Fruit fly (Drosophila melanogaster) whole organism, embryonic: ENCODE measurements around the gene CG17666.

ENCODE experiments used
- Atf6 ChIP-seq: fragments of 200-800 bp; sonication (Bioruptor generic); IDR thresholded peaks from 2 replicates; pipeline ENCODE4 v1.3.6; 2022; ENCODE audit warnings: missing biosample characterization, missing genetic modification characterization
- Bgb ChIP-seq: fragments of 200-800 bp; sonication (Bioruptor generic); IDR thresholded peaks from 2 replicates; pipeline ENCODE4 v1.3.6; 2022; ENCODE audit warnings: missing biosample characterization, missing genetic modification characterization; ENCODE audit not compliant: partially characterized antibody
- CG10267 ChIP-seq: fragments of 200-800 bp; sonication (Bioruptor generic); optimal IDR thresholded peaks from 2 replicates; lab custom pipeline; 2018; ENCODE audit warnings: missing biosample characterization, mild to moderate bottlenecking, missing genetic modification characterization, moderate library complexity
- CG10543 ChIP-seq: fragments of 200-800 bp; sonication (Bioruptor generic); optimal IDR thresholded peaks from 3 replicates; lab custom pipeline; 2017; ENCODE audit warnings: missing biosample characterization, mild to moderate bottlenecking, missing genetic modification characterization, moderate library complexity
- CG11247 ChIP-seq: fragments of 200-800 bp; sonication (Bioruptor generic); IDR thresholded peaks from 2 replicates; pipeline ENCODE4 v1.3.6; 2022; ENCODE audit warnings: missing biosample characterization, missing genetic modification characterization
- CG11695 ChIP-seq: fragments of 200-800 bp; sonication (Bioruptor generic); IDR thresholded peaks from 3 replicates; pipeline ENCODE4 v1.3.6; 2022; ENCODE audit warnings: missing biosample characterization, missing genetic modification characterization
- CG12391 ChIP-seq: fragments of 200-800 bp; sonication (Bioruptor generic); optimal IDR thresholded peaks from 3 replicates; lab custom pipeline; 2018; ENCODE audit warnings: missing biosample characterization, mild to moderate bottlenecking, missing genetic modification characterization, moderate library complexity
- CG12659 ChIP-seq: fragments of 200-800 bp; sonication (Bioruptor generic); optimal IDR thresholded peaks from 3 replicates; lab custom pipeline; 2017; ENCODE audit warnings: mild to moderate bottlenecking, missing biosample characterization, missing genetic modification reagents, missing genetic modification characterization
- CG13624 ChIP-seq: fragments of 200-800 bp; sonication (Bioruptor generic); optimal IDR thresholded peaks from 2 replicates; lab custom pipeline; 2016; ENCODE audit warnings: missing biosample characterization, missing genetic modification characterization
- CG15696 ChIP-seq: fragments of 200-800 bp; sonication (Bioruptor generic); optimal IDR thresholded peaks from 2 replicates; lab custom pipeline; 2019; ENCODE audit warnings: missing biosample characterization, mild to moderate bottlenecking, missing genetic modification characterization, moderate library complexity
- CG17361 ChIP-seq: fragments of 200-800 bp; sonication (Bioruptor generic); IDR thresholded peaks from 3 replicates; pipeline ENCODE4 v1.3.6; 2022; ENCODE audit warnings: missing biosample characterization, missing genetic modification characterization
- CG18262 ChIP-seq: fragments of 200-800 bp; optimal IDR thresholded peaks from 3 replicates; lab custom pipeline; 2019; ENCODE audit warnings: missing biosample characterization, mild to moderate bottlenecking, missing genetic modification characterization, moderate library complexity
- CG1832 ChIP-seq: fragments of 200-800 bp; sonication (Bioruptor generic); optimal IDR thresholded peaks from 2 replicates; lab custom pipeline; 2017; ENCODE audit warnings: missing biosample characterization, mild to moderate bottlenecking, missing genetic modification characterization, inconsistent platforms
- CG18619 ChIP-seq: fragments of 200-800 bp; sonication (Bioruptor generic); optimal IDR thresholded peaks from 3 replicates; lab custom pipeline; 2017; ENCODE audit warnings: missing biosample characterization, mild to moderate bottlenecking, missing genetic modification characterization
- CG2129 ChIP-seq: fragments of 200-800 bp; sonication (Bioruptor generic); IDR thresholded peaks from 2 replicates; pipeline ENCODE4 v1.3.6; 2022; ENCODE audit warnings: missing biosample characterization, missing genetic modification characterization; ENCODE audit not compliant: partially characterized antibody
- CG3065 ChIP-seq: fragments of 200-800 bp; sonication (Bioruptor generic); optimal IDR thresholded peaks from 2 replicates; lab custom pipeline; 2016; ENCODE audit warnings: missing biosample characterization, missing genetic modification characterization
- CG31224 ChIP-seq: fragments of 200-800 bp; sonication (Bioruptor generic); IDR thresholded peaks from 2 replicates; pipeline ENCODE4 v1.3.6; 2022; ENCODE audit warnings: missing biosample characterization, missing genetic modification characterization
- CG43689 ChIP-seq: fragments of 200-800 bp; sonication (Bioruptor generic); IDR thresholded peaks from 2 replicates; pipeline ENCODE4 v1.3.6; 2022; ENCODE audit warnings: missing biosample characterization, missing genetic modification characterization
- CG6254 ChIP-seq: fragments of 200-800 bp; sonication (Bioruptor generic); optimal IDR thresholded peaks from 3 replicates; lab custom pipeline; 2017; ENCODE audit warnings: mild to moderate bottlenecking, missing biosample characterization, missing genetic modification reagents, missing genetic modification characterization
- CG7928 ChIP-seq: fragments of 200-800 bp; sonication (Bioruptor generic); optimal IDR thresholded peaks from 2 replicates; lab custom pipeline; 2017; ENCODE audit warnings: missing biosample characterization, mild to moderate bottlenecking, missing genetic modification characterization
- CG9797 ChIP-seq: fragments of 200-800 bp; sonication (Bioruptor generic); optimal IDR thresholded peaks from 3 replicates; lab custom pipeline; 2018; ENCODE audit warnings: missing biosample characterization, mild to moderate bottlenecking, missing genetic modification characterization
- CG9876 ChIP-seq: fragments of 200-800 bp; sonication (Bioruptor generic); optimal IDR thresholded peaks from 2 replicates; lab custom pipeline; 2016; ENCODE audit warnings: missing biosample characterization, missing genetic modification characterization
- CHES-1-like ChIP-seq: fragments of 200-800 bp; sonication (Bioruptor generic); optimal IDR thresholded peaks from 2 replicates; lab custom pipeline; 2016; ENCODE audit warnings: missing biosample characterization, missing genetic modification characterization
- D19A ChIP-seq: fragments of 200-800 bp; optimal IDR thresholded peaks from 3 replicates; lab custom pipeline; 2019; ENCODE audit warnings: missing biosample characterization, mild to moderate bottlenecking, missing genetic modification characterization, moderate library complexity
- Dad ChIP-seq: fragments of 200-800 bp; sonication (Bioruptor generic); optimal IDR thresholded peaks from 3 replicates; lab custom pipeline; 2016; ENCODE audit warnings: missing biosample characterization, missing genetic modification characterization
- Dip3 ChIP-seq: fragments of 200-800 bp; sonication (Bioruptor generic); optimal IDR thresholded peaks from 3 replicates; lab custom pipeline; 2016; ENCODE audit warnings: missing biosample characterization, missing genetic modification characterization
- E2f1 ChIP-seq: fragments of 200-800 bp; sonication (Bioruptor generic); IDR thresholded peaks from 2 replicates; pipeline ENCODE4 v1.3.6; 2022; ENCODE audit warnings: missing biosample characterization, missing genetic modification characterization
- Gsc ChIP-seq: fragments of 200-800 bp; sonication (Bioruptor generic); IDR thresholded peaks from 2 replicates; pipeline ENCODE4 v1.3.6; 2022; ENCODE audit warnings: missing biosample characterization, missing genetic modification characterization
- HLH3B ChIP-seq: fragments of 200-800 bp; sonication (Bioruptor generic); IDR thresholded peaks from 2 replicates; pipeline ENCODE4 v1.3.6; 2022; ENCODE audit warnings: missing biosample characterization, missing genetic modification characterization
- Hr39 ChIP-seq: fragments of >200 bp; optimal IDR thresholded peaks from 2 replicates; lab custom pipeline; 2017
- Hr78 ChIP-seq, 2 experiments: fragments of 200-800 bp in 1 of 2; fragments of >200 bp in 1 of 2; sonication (Bioruptor generic) in 1 of 2; optimal IDR thresholded peaks; 2 replicates each; lab custom pipeline; 2017 to 2019; ENCODE audit warnings: missing biosample characterization in 2 of 2, missing genetic modification characterization in 2 of 2, mild to moderate bottlenecking in 1 of 2, moderate library complexity in 1 of 2
- Lpt ChIP-seq: fragments of >200 bp; optimal IDR thresholded peaks from 2 replicates; lab custom pipeline; 2018; ENCODE audit warnings: missing biosample characterization, missing genetic modification characterization
- Mes4 ChIP-seq: fragments of 200-800 bp; sonication (Bioruptor generic); optimal IDR thresholded peaks from 2 replicates; lab custom pipeline; 2016; ENCODE audit warnings: missing biosample characterization, missing genetic modification characterization
- NfI ChIP-seq: fragments of 200-800 bp; sonication (Bioruptor generic); optimal IDR thresholded peaks from 3 replicates; lab custom pipeline; 2018; ENCODE audit warnings: missing biosample characterization, mild to moderate bottlenecking, missing genetic modification characterization, moderate library complexity
- Rx ChIP-seq: fragments of 200-800 bp; sonication (Bioruptor generic); IDR thresholded peaks from 2 replicates; pipeline ENCODE4 v1.3.6; 2022; ENCODE audit warnings: missing biosample characterization, missing genetic modification characterization
- Side ChIP-seq: fragments of 200-800 bp; sonication (Bioruptor generic); optimal IDR thresholded peaks from 2 replicates; lab custom pipeline; 2016; ENCODE audit warnings: missing biosample characterization, missing genetic modification characterization
- Sry-δ ChIP-seq: fragments of 200-800 bp; sonication (Bioruptor generic); optimal IDR thresholded peaks from 2 replicates; lab custom pipeline; 2016; ENCODE audit warnings: missing biosample characterization, missing genetic modification characterization
- Xrp1 ChIP-seq: fragments of 200-800 bp; sonication (Bioruptor generic); IDR thresholded peaks from 2 replicates; pipeline ENCODE4 v1.3.6; 2022; ENCODE audit warnings: missing biosample characterization, missing genetic modification characterization
- al ChIP-seq: fragments of 200-800 bp; sonication (Bioruptor generic); IDR thresholded peaks from 2 replicates; pipeline ENCODE4 v1.3.6; 2022; ENCODE audit warnings: missing biosample characterization, missing genetic modification characterization
- bigmax ChIP-seq: fragments of 200-800 bp; sonication (Bioruptor generic); optimal IDR thresholded peaks from 2 replicates; lab custom pipeline; 2018; ENCODE audit warnings: missing biosample characterization, mild to moderate bottlenecking, missing genetic modification characterization
- caup ChIP-seq: fragments of 200-800 bp; sonication (Bioruptor generic); optimal IDR thresholded peaks from 3 replicates; lab custom pipeline; 2017; ENCODE audit warnings: missing biosample characterization, mild to moderate bottlenecking, missing genetic modification characterization, moderate library complexity; ENCODE audit not compliant: severe bottlenecking
- ci ChIP-seq: fragments of 200-800 bp; sonication (Bioruptor generic); IDR thresholded peaks from 3 replicates; pipeline ENCODE4 v1.3.6; 2022; ENCODE audit warnings: missing biosample characterization, missing genetic modification characterization
- crp ChIP-seq, 2 experiments: fragments of 200-800 bp; sonication (Bioruptor generic); optimal IDR thresholded peaks; 2 replicates in 1 of 2; 3 replicates in 1 of 2; lab custom pipeline; 2017; ENCODE audit warnings: missing biosample characterization in 2 of 2, missing genetic modification characterization in 2 of 2, mild to moderate bottlenecking in 1 of 2, moderate library complexity in 1 of 2
- dan ChIP-seq: fragments of 200-800 bp; sonication (Bioruptor generic); IDR thresholded peaks from 2 replicates; pipeline ENCODE4 v1.3.6; 2022; ENCODE audit warnings: missing biosample characterization, missing genetic modification characterization
- emc ChIP-seq: fragments of 200-800 bp; sonication (Bioruptor generic); optimal IDR thresholded peaks from 2 replicates; lab custom pipeline; 2016; ENCODE audit warnings: missing biosample characterization, missing genetic modification characterization
- hbn ChIP-seq: fragments of 200-800 bp; sonication (Bioruptor generic); IDR thresholded peaks from 2 replicates; pipeline ENCODE4 v1.3.6; 2022; ENCODE audit warnings: missing biosample characterization, missing genetic modification characterization; ENCODE audit not compliant: partially characterized antibody
- ken ChIP-seq: fragments of 200-800 bp; sonication (Bioruptor generic); IDR thresholded peaks from 3 replicates; pipeline ENCODE4 v1.3.6; 2022; ENCODE audit warnings: missing biosample characterization, missing genetic modification characterization
- salm ChIP-seq: fragments of 200-800 bp; sonication (Bioruptor generic); optimal IDR thresholded peaks from 2 replicates; lab custom pipeline; 2018; ENCODE audit warnings: missing biosample characterization, mild to moderate bottlenecking, missing genetic modification characterization
- sisA ChIP-seq: fragments of 200-800 bp; sonication (Bioruptor generic); IDR thresholded peaks from 2 replicates; pipeline ENCODE4 v1.3.6; 2022; ENCODE audit warnings: missing biosample characterization, missing genetic modification characterization
- zfh1 ChIP-seq: fragments of 200-800 bp; sonication (Bioruptor generic); IDR thresholded peaks from 3 replicates; pipeline ENCODE4 v1.3.6; 2022; ENCODE audit warnings: missing biosample characterization, missing genetic modification characterization

CG17666 gene

DNA sequence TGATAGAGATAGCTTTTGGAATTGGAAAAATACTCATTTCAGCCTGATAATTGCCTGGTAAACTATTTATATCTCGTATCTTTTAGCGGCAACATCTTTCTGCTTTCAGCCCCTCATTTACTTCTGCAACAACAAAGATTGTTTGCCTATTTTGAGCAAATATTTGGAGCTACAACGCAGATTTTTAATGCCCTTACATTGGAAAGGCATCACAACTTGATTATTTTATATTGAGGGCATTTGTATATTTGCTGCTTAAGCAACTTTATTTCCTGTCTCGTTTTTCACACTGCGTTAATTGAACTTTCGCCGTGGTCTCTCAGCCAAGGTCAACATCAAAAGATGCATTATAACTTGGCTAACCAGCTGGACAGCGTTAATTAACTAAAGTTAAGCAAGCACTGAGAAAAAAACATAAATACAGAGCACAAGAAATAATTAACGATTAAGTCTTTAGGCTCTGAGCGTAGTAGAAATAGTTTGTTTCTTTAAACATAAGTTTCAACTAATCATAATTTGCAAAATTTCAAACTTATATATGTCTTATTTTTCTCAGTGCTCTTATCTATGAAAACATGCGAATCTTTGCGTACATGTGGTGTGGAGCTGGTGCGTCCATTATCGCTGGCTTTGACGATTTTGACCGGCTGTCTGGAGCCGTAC lies 50.3 kb downstream of the CG17666 start (continued):
- TF ChIP-seq CG9876 (no peak), Side (GFP tag; lab: Kevin White, UChicago) (peak; percentile 41), Bgb (no peak), CG12391 (peak; percentile 61), Atf6 (GFP tag; lab: Robert Waterston, UW) (no peak), CG9797 (GFP tag; lab: Kevin White, UChicago) (no peak), caup (GFP tag; lab: Kevin White, UChicago) (no peak), hbn (GFP tag; lab: Robert Waterston, UW) (no peak), CG18619 (peak; percentile 58), CG2129 (GFP tag; lab: Robert Waterston, UW) (no peak), CG13624 (GFP tag; lab: Kevin White, UChicago) (peak; percentile 45), Mes4 (peak; percentile 14), sisA (GFP tag; lab: Robert Waterston, UW) (peak; percentile 52; the same call in 1 of the 2 replicates), CG31224 (GFP tag; lab: Robert Waterston, UW) (peak; percentile 22; the same call in 1 of the 2 replicates), CG10543 (GFP tag; lab: Kevin White, UChicago) (no peak), CG18262 (peak; percentile 43), zfh1 (GFP tag; lab: Robert Waterston, UW) (peak; percentile 61; the same call in 2 of the 3 replicates), emc (GFP tag; lab: Kevin White, UChicago) (no peak), Lpt (no peak), CG6254 (GFP tag; lab: Kevin White, UChicago) (no peak), CG43689 (no peak), Dad (GFP tag; lab: Kevin White, UChicago) (no peak), CG11247 (GFP tag; lab: Robert Waterston, UW) (no peak), CHES-1-like (GFP tag; lab: Kevin White, UChicago) (peak; percentile 61), ken (peak; percentile 39; the same call in 1 of the 3 replicates), crp (GFP tag; optimal IDR thresholded peaks at IDR 0.05; lab: Kevin White, UChicago) (no peak), al (GFP tag; lab: Robert Waterston, UW) (no peak), NfI (GFP tag; lab: Kevin White, UChicago) (peak; percentile 51), HLH3B (0 out of 2 replicates have a peak, but pooled peaks have one; percentile 16), D19A (peak; percentile 71), bigmax (GFP tag; lab: Kevin White, UChicago) (no peak), CG7928 (GFP tag; lab: Kevin White, UChicago) (no peak), Hr39 (lab: Kevin White, UChicago) (no peak), CG10267 (tag; lab: Kevin White, UChicago) (peak; percentile 23), CG11695 (GFP tag; lab: Robert Waterston, UW) (peak; percentile 42; the same call in 2 of the 3 replicates), E2f1 (no peak), CG17361 (GFP tag; lab: Robert Waterston, UW) (peak; percentile 69), Sry-δ (GFP tag; lab: Kevin White, UChicago) (no peak), Hr78 (GFP tag; optimal IDR thresholded peaks at IDR 0.05; lab: Kevin White, UChicago) (no peak), CG1832 (GFP tag; lab: Kevin White, UChicago) (no peak), Rx (GFP tag; lab: Robert Waterston, UW) (no peak), Dip3 (GFP tag; lab: Kevin White, UChicago) (peak; percentile 56), dan (GFP tag; lab: Robert Waterston, UW) (no peak), CG12659 (GFP tag; lab: Kevin White, UChicago) (peak; percentile 51), CG3065 (GFP tag; lab: Kevin White, UChicago) (no peak), salm (no peak), ci (peak; percentile 63; the same call in 1 of the 3 replicates), CG15696 (no peak), Xrp1 (GFP tag; lab: Robert Waterston, UW) (peak; percentile 70; the same call in 1 of the 2 replicates), Gsc (GFP tag; lab: Robert Waterston, UW) (no peak)
